Worm (Caenorhabditis elegans): ENCODE data around the gene garr-1.

garr-1 gene

ce11 chrIV:445377-445776 is 19.4 kb downstream of the garr-1 start, which contains the start of gene dpm-1:
Gene dpm-1 (plus strand): TSS chrIV:445677.
- TF ChIP-seq lin-11 (tag; optimal IDR thresholded peaks at IDR 0.05): no peak
- TF ChIP-seq nhr-10 (tag; optimal IDR thresholded peaks at IDR 0.05): no peak
- no peak for TF ChIP-seq Y55F3AM.14 (GFP tag; optimal IDR thresholded peaks at IDR 0.05)
- TF ChIP-seq elt-3 (tag; optimal IDR thresholded peaks at IDR 0.05): no peak
- no peak for TF ChIP-seq lin-13 (GFP tag; optimal IDR thresholded peaks at IDR 0.05)
- TF ChIP-seq F13H6.1 (tag; optimal IDR thresholded peaks at IDR 0.05): no peak
- TF ChIP-seq egl-27 (tag; optimal IDR thresholded peaks at IDR 0.05): no peak
- TF ChIP-seq crh-2 (tag; optimal IDR thresholded peaks at IDR 0.05): no peak
- no peak for TF ChIP-seq ceh-16 (tag; optimal IDR thresholded peaks at IDR 0.05)

ce11 chrIV:454816-455215 is 28.8 kb downstream of the garr-1 start, which contains the start of the genes Y66H1A.8 and M04G7.5:
Gene Y66H1A.8 (minus strand): TSS chrIV:454916.
Gene M04G7.5 (plus strand): TSS chrIV:455073.
- TF ChIP-seq gmeb-1 (tag; optimal IDR thresholded peaks at IDR 0.05) (no peak), nhr-11 (tag; optimal IDR thresholded peaks at IDR 0.05) (no peak), blmp-1 (tag; optimal IDR thresholded peaks at IDR 0.05; ENCODE audit: insufficient read depth) (no peak), aly-2 (tag; optimal IDR thresholded peaks at IDR 0.05) (no peak), skn-1 (tag; optimal IDR thresholded peaks at IDR 0.05) (no peak), nhr-21 (tag; optimal IDR thresholded peaks at IDR 0.05) (no peak), lin-11 (tag; optimal IDR thresholded peaks at IDR 0.05) (no peak), ama-1 (optimal IDR thresholded peaks at IDR 0.05) (no peak), lsy-2 (tag; optimal IDR thresholded peaks at IDR 0.05) (no peak), peb-1 (tag; optimal IDR thresholded peaks at IDR 0.05) (no peak), ztf-1 (GFP tag; conservative IDR thresholded peaks at IDR 0.05) (no peak), sem-4 (tag; optimal IDR thresholded peaks at IDR 0.05) (no peak), elt-1 (tag; optimal IDR thresholded peaks at IDR 0.05) (no peak), nhr-129 (tag; optimal IDR thresholded peaks at IDR 0.05) (no peak), alr-1 (tag; optimal IDR thresholded peaks at IDR 0.05) (no peak), mdl-1 (tag; optimal IDR thresholded peaks at IDR 0.05) (no peak), C34F6.9 (tag; optimal IDR thresholded peaks at IDR 0.05) (no peak)

DNA sequence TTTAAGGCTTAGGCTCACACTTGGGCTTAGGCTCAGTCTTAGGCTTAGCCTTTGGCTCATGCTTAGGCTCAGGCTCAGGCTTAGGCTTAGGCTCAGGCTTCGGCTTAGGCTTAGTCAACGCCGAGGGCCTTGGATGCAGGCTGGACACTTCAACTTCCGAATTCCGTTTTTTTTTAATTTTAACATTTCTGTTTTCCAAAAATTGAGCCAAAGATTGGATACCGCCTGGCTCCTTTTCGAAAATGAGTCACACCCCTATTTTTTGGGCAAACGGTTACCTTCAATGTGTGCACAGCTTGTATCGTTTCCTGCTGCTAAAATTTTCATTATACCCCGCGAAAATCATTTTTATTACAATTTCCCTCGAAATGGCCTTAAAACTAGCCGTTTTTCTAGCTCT is 29.5 kb downstream of the garr-1 start, which contains the start of gene M04G7.1:
Gene M04G7.1, plus strand, starts transcription at position 301 of the 400 bp plus-strand sequence.
- TF ChIP-seq nhr-129 (tag; optimal IDR thresholded peaks at IDR 0.05) (no peak), ama-1 (optimal IDR thresholded peaks at IDR 0.05) (no peak), ZK546.5 (tag; optimal IDR thresholded peaks at IDR 0.05) (no peak)

- no peak for TF ChIP-seq gmeb-1 (tag; optimal IDR thresholded peaks at IDR 0.05)
- TF ChIP-seq lsy-2 (tag; optimal IDR thresholded peaks at IDR 0.05): no peak
- no peak for TF ChIP-seq fos-1 (tag; optimal IDR thresholded peaks at IDR 0.05)
- no peak for TF ChIP-seq crh-2 (tag; optimal IDR thresholded peaks at IDR 0.05)
- no peak for TF ChIP-seq peb-1 (tag; optimal IDR thresholded peaks at IDR 0.05)
These were observed 34.7 kb downstream of the garr-1 start, which contains the start of gene M04G7.2 for ce11 chrIV:460614-461079. Gene M04G7.2 (minus strand): TSS chrIV:461029.

ce11 chrIV:462050-462449 is 36.1 kb downstream of the garr-1 start:
- TF ChIP-seq ztf-4 (tag; optimal IDR thresholded peaks at IDR 0.05) (no peak), R02D3.7 (tag; optimal IDR thresholded peaks at IDR 0.05) (no peak), unc-39 (tag; optimal IDR thresholded peaks at IDR 0.05) (no peak), fos-1 (tag; optimal IDR thresholded peaks at IDR 0.05) (no peak), ceh-82 (tag; optimal IDR thresholded peaks at IDR 0.05) (no peak), lsy-2 (tag; optimal IDR thresholded peaks at IDR 0.05) (no peak), nhr-23 (tag; optimal IDR thresholded peaks at IDR 0.05) (no peak), nhr-6 (tag; optimal IDR thresholded peaks at IDR 0.05) (no peak), nhr-129 (tag; optimal IDR thresholded peaks at IDR 0.05) (no peak), C34F6.9 (tag; optimal IDR thresholded peaks at IDR 0.05) (no peak), nhr-237 (tag; optimal IDR thresholded peaks at IDR 0.05) (no peak)

ce11 chrIV:466569-466968 is 40.6 kb downstream of the garr-1 start:
- no peak for TF ChIP-seq skn-1 (tag; optimal IDR thresholded peaks at IDR 0.05)
- no peak for TF ChIP-seq unc-39 (tag; optimal IDR thresholded peaks at IDR 0.05)
- TF ChIP-seq mdl-1 (tag; optimal IDR thresholded peaks at IDR 0.05): no peak
- TF ChIP-seq ZK546.5 (tag; optimal IDR thresholded peaks at IDR 0.05): no peak
- TF ChIP-seq snpc-4 (tag; optimal IDR thresholded peaks at IDR 0.05): no peak
- no peak for TF ChIP-seq fos-1 (tag; optimal IDR thresholded peaks at IDR 0.05)
- TF ChIP-seq nhr-25 (tag; optimal IDR thresholded peaks at IDR 0.05): no peak
- TF ChIP-seq Y55F3AM.14 (GFP tag; optimal IDR thresholded peaks at IDR 0.05): no peak
- TF ChIP-seq sem-4 (tag; optimal IDR thresholded peaks at IDR 0.05): no peak
- TF ChIP-seq ceh-16 (tag; optimal IDR thresholded peaks at IDR 0.05): no peak
- TF ChIP-seq peb-1 (tag; optimal IDR thresholded peaks at IDR 0.05): no peak
- no peak for TF ChIP-seq ztf-11 (tag; optimal IDR thresholded peaks at IDR 0.05)
- no peak for TF ChIP-seq ztf-1 (GFP tag; conservative IDR thresholded peaks at IDR 0.05)
- TF ChIP-seq lin-13 (GFP tag; optimal IDR thresholded peaks at IDR 0.05): no peak
- no peak for TF ChIP-seq zag-1 (tag; optimal IDR thresholded peaks at IDR 0.05)
- TF ChIP-seq alr-1 (tag; optimal IDR thresholded peaks at IDR 0.05): no peak

Data from whole organism, L2 larva.